Worm (Caenorhabditis elegans): Measurements from ENCODE around the gene ser-6.

DNA sequence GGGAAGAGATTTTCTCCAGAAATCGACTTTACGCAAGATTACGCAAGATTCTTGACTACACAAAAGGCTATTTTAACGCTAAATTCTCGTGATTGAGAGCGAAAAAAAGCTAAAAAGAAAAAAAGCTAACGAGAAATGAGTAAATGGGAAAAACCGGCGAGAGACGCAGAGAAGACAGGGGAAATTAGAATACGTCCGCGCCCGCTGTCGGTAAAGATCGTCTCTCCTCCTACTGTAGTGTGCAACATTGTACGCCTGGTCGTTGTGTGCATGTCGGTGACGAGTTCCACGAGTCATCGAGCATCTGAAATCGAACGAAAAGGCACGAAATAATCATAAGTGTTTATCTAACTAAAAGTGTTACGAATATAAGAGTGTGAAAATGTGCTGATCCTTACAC lies 45.4 kb upstream of the ser-6 start:
- TF ChIP-seq nhr-237 (tag; optimal IDR thresholded peaks at IDR 0.05) (no peak), mef-2 (tag; optimal IDR thresholded peaks at IDR 0.05) (no peak), nhr-20 (tag; optimal IDR thresholded peaks at IDR 0.05) (no peak), fos-1 (tag; optimal IDR thresholded peaks at IDR 0.05) (no peak), lin-13 (GFP tag; optimal IDR thresholded peaks at IDR 0.05) (no peak)
